Fruit fly (Drosophila melanogaster) whole organism, embryonic: ENCODE results near the gene SkpC.

Experiments used
- Aef1 ChIP-seq: fragments of 200-800 bp; sonication (Bioruptor generic); IDR thresholded peaks from 3 replicates; pipeline ENCODE4 v1.3.6; 2022; ENCODE audit warnings: missing biosample characterization, missing genetic modification characterization
- Atf-2 ChIP-seq: fragments of 200-800 bp; sonication (Bioruptor generic); optimal IDR thresholded peaks from 2 replicates; lab custom pipeline; 2016; ENCODE audit warnings: missing biosample characterization, missing genetic modification characterization
- Bgb ChIP-seq: fragments of 200-800 bp; sonication (Bioruptor generic); IDR thresholded peaks from 2 replicates; pipeline ENCODE4 v1.3.6; 2022; ENCODE audit warnings: missing biosample characterization, missing genetic modification characterization; ENCODE audit not compliant: partially characterized antibody
- Bteb2 ChIP-seq: fragments of 200-800 bp; sonication (Bioruptor generic); optimal IDR thresholded peaks from 2 replicates; lab custom pipeline; 2016; ENCODE audit warnings: missing biosample characterization, missing genetic modification characterization
- CG10147 ChIP-seq: fragments of 200-800 bp; sonication (Bioruptor generic); optimal IDR thresholded peaks from 2 replicates; lab custom pipeline; 2019; ENCODE audit warnings: missing biosample characterization, mild to moderate bottlenecking, missing genetic modification characterization, moderate library complexity
- CG10267 ChIP-seq: fragments of 200-800 bp; sonication (Bioruptor generic); optimal IDR thresholded peaks from 2 replicates; lab custom pipeline; 2018; ENCODE audit warnings: missing biosample characterization, mild to moderate bottlenecking, missing genetic modification characterization, moderate library complexity
- CG11560 ChIP-seq: fragments of 200-800 bp; sonication (Bioruptor generic); IDR thresholded peaks from 3 replicates; pipeline ENCODE4 v1.3.6; 2022; ENCODE audit warnings: missing biosample characterization, missing genetic modification characterization
- CG11696 ChIP-seq: fragments of 200-800 bp; sonication (Bioruptor generic); IDR thresholded peaks from 2 replicates; pipeline ENCODE4 v1.3.6; 2022; ENCODE audit warnings: missing biosample characterization, missing genetic modification characterization
- CG12769 ChIP-seq: fragments of 200-800 bp; sonication (Bioruptor generic); optimal IDR thresholded peaks from 2 replicates; lab custom pipeline; 2019; ENCODE audit warnings: missing biosample characterization, mild to moderate bottlenecking, missing genetic modification characterization, moderate library complexity
- CG17361 ChIP-seq: fragments of 200-800 bp; sonication (Bioruptor generic); IDR thresholded peaks from 3 replicates; pipeline ENCODE4 v1.3.6; 2022; ENCODE audit warnings: missing biosample characterization, missing genetic modification characterization
- CG1832 ChIP-seq: fragments of 200-800 bp; sonication (Bioruptor generic); optimal IDR thresholded peaks from 2 replicates; lab custom pipeline; 2017; ENCODE audit warnings: missing biosample characterization, mild to moderate bottlenecking, missing genetic modification characterization, inconsistent platforms
- CG18599 ChIP-seq: fragments of 200-800 bp; sonication (Bioruptor generic); optimal IDR thresholded peaks from 3 replicates; lab custom pipeline; 2017; ENCODE audit warnings: missing biosample characterization, missing genetic modification characterization, mild to moderate bottlenecking, moderate library complexity, missing genetic modification reagents
- CG30020 ChIP-seq: fragments of 200-800 bp; optimal IDR thresholded peaks from 2 replicates; lab custom pipeline; 2019; ENCODE audit warnings: missing biosample characterization, mild to moderate bottlenecking, missing genetic modification characterization, moderate library complexity
- CG3726 ChIP-seq: fragments of 200-800 bp; sonication (Bioruptor generic); IDR thresholded peaks from 3 replicates; pipeline ENCODE4, ENCODE4 v1.3.6; 2022; ENCODE audit warnings: missing biosample characterization, missing genetic modification characterization
- CG5953 ChIP-seq: fragments of 200-800 bp; sonication (Bioruptor generic); IDR thresholded peaks from 2 replicates; pipeline ENCODE4 v1.3.6; 2022; ENCODE audit warnings: missing biosample characterization, missing genetic modification characterization
- CG6272 ChIP-seq: fragments of 200-800 bp; sonication (Bioruptor generic); IDR thresholded peaks from 2 replicates; pipeline ENCODE4 v1.3.6; 2022; ENCODE audit warnings: missing biosample characterization, missing genetic modification characterization
- CG7556 ChIP-seq: fragments of 200-800 bp; sonication (Bioruptor generic); optimal IDR thresholded peaks from 2 replicates; lab custom pipeline; 2017; ENCODE audit warnings: missing biosample characterization, mild to moderate bottlenecking, missing genetic modification characterization
- CG8924 ChIP-seq: fragments of 200-800 bp; optimal IDR thresholded peaks from 3 replicates; lab custom pipeline; 2019; ENCODE audit warnings: missing biosample characterization, mild to moderate bottlenecking, missing genetic modification characterization, moderate library complexity
- CG9437 ChIP-seq: fragments of 200-800 bp; sonication (Bioruptor generic); optimal IDR thresholded peaks from 2 replicates; lab custom pipeline; 2018; ENCODE audit warnings: missing biosample characterization, mild to moderate bottlenecking, missing genetic modification characterization
- CG9817 ChIP-seq: fragments of 200-800 bp; sonication (Bioruptor generic); optimal IDR thresholded peaks from 2 replicates; lab custom pipeline; 2018; ENCODE audit warnings: missing biosample characterization, mild to moderate bottlenecking, missing genetic modification characterization, moderate library complexity
- Dbx ChIP-seq: fragments of 200-800 bp; sonication (Bioruptor generic); IDR thresholded peaks from 3 replicates; pipeline ENCODE4 v1.3.6; 2022; ENCODE audit warnings: missing biosample characterization, missing genetic modification characterization
- Doc3 ChIP-seq: fragments of 200-800 bp; sonication (Bioruptor generic); IDR thresholded peaks from 3 replicates; pipeline ENCODE4 v1.3.6; 2022; ENCODE audit warnings: missing biosample characterization, missing genetic modification characterization; ENCODE audit not compliant: partially characterized antibody
- Fer1 ChIP-seq: fragments of 200-800 bp; sonication (Bioruptor generic); optimal IDR thresholded peaks from 2 replicates; lab custom pipeline; 2017; ENCODE audit warnings: missing biosample characterization, mild to moderate bottlenecking, missing genetic modification characterization
- Mad ChIP-seq: fragments of 200-800 bp; sonication (Bioruptor generic); optimal IDR thresholded peaks from 2 replicates; lab custom pipeline; 2016; ENCODE audit warnings: missing biosample characterization, missing genetic modification characterization
- Mrtf ChIP-seq: fragments of 200-800 bp; sonication (Bioruptor generic); IDR thresholded peaks from 3 replicates; pipeline ENCODE4 v1.3.6; 2022; ENCODE audit warnings: missing biosample characterization, missing genetic modification characterization
- Oli ChIP-seq: fragments of 200-800 bp; sonication (Bioruptor generic); optimal IDR thresholded peaks from 2 replicates; lab custom pipeline; 2018; ENCODE audit warnings: missing biosample characterization, mild to moderate bottlenecking, missing genetic modification characterization, moderate library complexity
- Poxn ChIP-seq: fragments of 200-800 bp; sonication (Bioruptor generic); IDR thresholded peaks from 2 replicates; pipeline ENCODE4 v1.3.6; 2022; ENCODE audit warnings: missing biosample characterization, missing genetic modification characterization
- Tbp ChIP-seq: fragments of >200 bp; optimal IDR thresholded peaks from 2 replicates; lab custom pipeline; 2018; ENCODE audit warnings: missing biosample characterization, missing genetic modification characterization
- ara ChIP-seq: fragments of 200-800 bp; sonication (Bioruptor generic); IDR thresholded peaks from 2 replicates; pipeline ENCODE4 v1.3.6; 2022; ENCODE audit warnings: missing biosample characterization, missing genetic modification characterization
- bigmax ChIP-seq: fragments of 200-800 bp; sonication (Bioruptor generic); optimal IDR thresholded peaks from 2 replicates; lab custom pipeline; 2018; ENCODE audit warnings: missing biosample characterization, mild to moderate bottlenecking, missing genetic modification characterization
- bowl ChIP-seq: fragments of 200-800 bp; sonication (Bioruptor generic); IDR thresholded peaks from 2 replicates; pipeline ENCODE4 v1.3.6; 2022; ENCODE audit warnings: missing biosample characterization, missing genetic modification characterization
- cg ChIP-seq: fragments of 200-800 bp; sonication (Bioruptor generic); optimal IDR thresholded peaks from 3 replicates; lab custom pipeline; 2019; ENCODE audit warnings: missing biosample characterization, mild to moderate bottlenecking, missing genetic modification characterization, moderate library complexity
- crc ChIP-seq: fragments of 200-800 bp; sonication (Bioruptor generic); optimal IDR thresholded peaks from 2 replicates; lab custom pipeline; 2016; ENCODE audit warnings: missing biosample characterization, missing genetic modification characterization
- croc ChIP-seq: fragments of 200-800 bp; sonication (Bioruptor generic); conservative IDR thresholded peaks from 3 replicates; pipeline ENCODE4 v1.3.6; 2022; ENCODE audit warnings: missing biosample characterization, missing genetic modification characterization
- da ChIP-seq: fragments of 200-800 bp; sonication (Bioruptor generic); optimal IDR thresholded peaks from 2 replicates; lab custom pipeline; 2016; ENCODE audit warnings: missing biosample characterization, missing genetic modification characterization
- disco-r ChIP-seq: fragments of 200-800 bp; sonication (Bioruptor generic); optimal IDR thresholded peaks from 2 replicates; lab custom pipeline; 2016; ENCODE audit warnings: missing biosample characterization, missing genetic modification characterization
- emc ChIP-seq: fragments of 200-800 bp; sonication (Bioruptor generic); optimal IDR thresholded peaks from 2 replicates; lab custom pipeline; 2016; ENCODE audit warnings: missing biosample characterization, missing genetic modification characterization
- ewg ChIP-seq: fragments of 200-800 bp; sonication (Bioruptor generic); optimal IDR thresholded peaks from 3 replicates; lab custom pipeline; 2017; ENCODE audit warnings: mild to moderate bottlenecking, missing biosample characterization, missing genetic modification reagents, missing genetic modification characterization
- fu2 ChIP-seq: fragments of 200-800 bp; sonication (Bioruptor generic); optimal IDR thresholded peaks from 2 replicates; lab custom pipeline; 2016; ENCODE audit warnings: missing biosample characterization, missing genetic modification characterization
- grau ChIP-seq: fragments of 200-800 bp; optimal IDR thresholded peaks from 3 replicates; lab custom pipeline; 2019; ENCODE audit warnings: missing biosample characterization, mild to moderate bottlenecking, missing genetic modification characterization, moderate library complexity
- hth ChIP-seq: fragments of >200 bp; optimal IDR thresholded peaks from 2 replicates; lab custom pipeline; 2017; ENCODE audit warnings: inconsistent platforms
- mld ChIP-seq: fragments of 200-800 bp; sonication (Bioruptor generic); IDR thresholded peaks from 3 replicates; pipeline ENCODE4 v1.3.6; 2022; ENCODE audit warnings: missing biosample characterization, missing genetic modification characterization; ENCODE audit not compliant: partially characterized antibody
- pan ChIP-seq, 4 experiments: fragments of >200 bp in 3 of 4; fragments of 200-800 bp in 1 of 4; sonication (Bioruptor generic) in 1 of 4; optimal IDR thresholded peaks in 3 of 4; IDR thresholded peaks in 1 of 4; 2 replicates each; pipeline versions ENCODE4 v1.3.6 to Lab custom; 2017 to 2022; ENCODE audit warnings: missing biosample characterization in 2 of 4, missing genetic modification characterization in 2 of 4, mixed read lengths in 1 of 4
- row ChIP-seq: fragments of 200-800 bp; sonication (Bioruptor generic); IDR thresholded peaks from 3 replicates; pipeline ENCODE4 v1.3.6; 2022; ENCODE audit warnings: missing biosample characterization, missing genetic modification characterization
- slp2 ChIP-seq: fragments of 200-800 bp; sonication (Bioruptor generic); optimal IDR thresholded peaks from 2 replicates; lab custom pipeline; 2016; ENCODE audit warnings: missing biosample characterization, missing genetic modification characterization
- stwl ChIP-seq: fragments of 200-800 bp; sonication (Bioruptor generic); optimal IDR thresholded peaks from 3 replicates; lab custom pipeline; 2018; ENCODE audit warnings: missing biosample characterization, mild to moderate bottlenecking, missing genetic modification characterization, moderate library complexity
- trh ChIP-seq: fragments of 200-800 bp; sonication (Bioruptor generic); optimal IDR thresholded peaks from 2 replicates; lab custom pipeline; 2016; ENCODE audit warnings: missing biosample characterization, missing genetic modification characterization
- tx ChIP-seq: fragments of 200-800 bp; sonication (Bioruptor generic); optimal IDR thresholded peaks from 2 replicates; lab custom pipeline; 2016; ENCODE audit warnings: missing biosample characterization, missing genetic modification characterization
- unpg ChIP-seq: fragments of 200-800 bp; sonication (Bioruptor generic); optimal IDR thresholded peaks from 3 replicates; lab custom pipeline; 2018; ENCODE audit warnings: missing biosample characterization, mild to moderate bottlenecking, missing genetic modification characterization, moderate library complexity
- vvl ChIP-seq: fragments of 200-800 bp; sonication (Bioruptor generic); IDR thresholded peaks from 2 replicates; pipeline ENCODE4 v1.3.6; 2022; ENCODE audit warnings: missing biosample characterization, missing genetic modification characterization
- zen ChIP-seq: fragments of 200-800 bp; sonication (Bioruptor generic); optimal IDR thresholded peaks from 3 replicates; lab custom pipeline; 2018; ENCODE audit warnings: missing biosample characterization, mild to moderate bottlenecking, missing genetic modification characterization, moderate library complexity
- zf30C ChIP-seq: fragments of 200-800 bp; sonication (Bioruptor generic); optimal IDR thresholded peaks from 3 replicates; lab custom pipeline; 2018; ENCODE audit warnings: missing biosample characterization, mild to moderate bottlenecking, missing genetic modification characterization

Gene SkpC

dm6 chrX:19818617-19819016, 2.7 kb downstream of the SkpC start (continued):
- TF ChIP-seq trh (GFP tag; lab: Kevin White, UChicago) (no peak), CG9437 (GFP tag; lab: Kevin White, UChicago) (no peak), ara (GFP tag; lab: Robert Waterston, UW) (no peak), Tbp (GFP tag; lab: Kevin White, UChicago) (no peak), Mrtf (GFP tag; lab: Robert Waterston, UW) (no peak), CG18599 (GFP tag; lab: Kevin White, UChicago) (peak; percentile 68), CG17361 (GFP tag; lab: Robert Waterston, UW) (peak; percentile 31; the same call in 1 of the 3 replicates), Bgb (no peak), CG12769 (tag; lab: Kevin White, UChicago) (no peak), CG11560 (tag; lab: Robert Waterston, UW) (no peak), croc (GFP tag; lab: Robert Waterston, UW) (peak; percentile 21; the same call in 2 of the 3 replicates), hth (no peak), Mad (no peak), crc (GFP tag; lab: Kevin White, UChicago) (no peak), Doc3 (no peak), fu2 (no peak), Fer1 (peak; percentile 40), CG9817 (tag; lab: Kevin White, UChicago) (no peak), CG10267 (no peak), Atf-2 (no peak), da (no peak), CG30020 (tag; lab: Kevin White, UChicago) (no peak), CG1832 (no peak), row (GFP tag; lab: Robert Waterston, UW) (peak; percentile 35; the same call in 2 of the 3 replicates), Dbx (no peak), disco-r (GFP tag; lab: Kevin White, UChicago) (no peak), CG7556 (GFP tag; lab: Kevin White, UChicago) (peak; percentile 47), pan (optimal IDR thresholded peaks at IDR 0.05; lab: Kevin White, UChicago) (no peak), pan (GFP tag; optimal IDR thresholded peaks at IDR 0.05 in 1 of 2, IDR thresholded peaks at IDR 0.05 in 1 of 2) (no peak), mld (GFP tag; lab: Robert Waterston, UW) (no peak), zf30C (GFP tag; lab: Kevin White, UChicago) (peak; percentile 31), cg (no peak), unpg (GFP tag; lab: Kevin White, UChicago) (no peak), CG6272 (GFP tag; lab: Robert Waterston, UW) (no peak), vvl (GFP tag; lab: Robert Waterston, UW) (no peak), zen (tag; lab: Kevin White, UChicago) (no peak), emc (GFP tag; lab: Kevin White, UChicago) (no peak), tx (GFP tag; lab: Kevin White, UChicago) (no peak), grau (tag; lab: Kevin White, UChicago) (peak; percentile 20), ewg (no peak), CG5953 (GFP tag; lab: Robert Waterston, UW) (no peak), Poxn (GFP tag; lab: Robert Waterston, UW) (no peak), CG10147 (GFP tag; lab: Kevin White, UChicago) (no peak), Oli (tag; lab: Kevin White, UChicago) (peak; percentile 45), Aef1 (GFP tag; lab: Robert Waterston, UW) (no peak), Bteb2 (no peak), slp2 (no peak), CG11696 (GFP tag; lab: Robert Waterston, UW) (no peak), bowl (GFP tag; lab: Robert Waterston, UW) (no peak), stwl (no peak), CG8924 (tag; lab: Kevin White, UChicago) (no peak), CG3726 (GFP tag; lab: Robert Waterston, UW) (no peak), bigmax (GFP tag; lab: Kevin White, UChicago) (no peak)
